Worm (Caenorhabditis elegans): ENCODE measurements around the gene Y41D4A.3.
A peak's percentile ranks its signal among the peaks of the same experiment; 100 is the strongest.

Y41D4A.3 gene

ce11 chrIV:1790677-1791076 lies 37.1 kb downstream of the Y41D4A.3 start:
- TF ChIP-seq lsy-12 (tag; optimal IDR thresholded peaks at IDR 0.05) (no peak), aly-2 (tag; optimal IDR thresholded peaks at IDR 0.05) (no peak), ZK546.5 (tag; optimal IDR thresholded peaks at IDR 0.05) (no peak), elt-2 (tag; optimal IDR thresholded peaks at IDR 0.05) (no peak), nhr-237 (tag; optimal IDR thresholded peaks at IDR 0.05) (no peak), lin-15B (tag; optimal IDR thresholded peaks at IDR 0.05) (no peak), lin-39 (tag; optimal IDR thresholded peaks at IDR 0.05) (no peak), elt-3 (tag; optimal IDR thresholded peaks at IDR 0.05) (no peak)

ce11 chrIV:1791775-1792174 lies 38.2 kb downstream of the Y41D4A.3 start:
- TF ChIP-seq hmg-11 (tag; optimal IDR thresholded peaks at IDR 0.05): no peak
- TF ChIP-seq mml-1 (tag; optimal IDR thresholded peaks at IDR 0.05): no peak
- no peak for TF ChIP-seq elt-1 (tag; optimal IDR thresholded peaks at IDR 0.05)
- no peak for TF ChIP-seq zag-1 (tag; optimal IDR thresholded peaks at IDR 0.05)
- TF ChIP-seq ama-1 (optimal IDR thresholded peaks at IDR 0.05): no peak
- no peak for TF ChIP-seq egl-5 (tag; optimal IDR thresholded peaks at IDR 0.05)
- no peak for TF ChIP-seq ceh-9 (tag; optimal IDR thresholded peaks at IDR 0.05)
- TF ChIP-seq tbx-2 (tag; optimal IDR thresholded peaks at IDR 0.05): no peak
- TF ChIP-seq fkh-10 (GFP tag; optimal IDR thresholded peaks at IDR 0.05): no peak
- no peak for TF ChIP-seq unc-62 (GFP tag; optimal IDR thresholded peaks at IDR 0.05)

- TF ChIP-seq ceh-28 (tag; optimal IDR thresholded peaks at IDR 0.05) (no peak), nhr-237 (tag; optimal IDR thresholded peaks at IDR 0.05) (no peak), nhr-25 (tag; optimal IDR thresholded peaks at IDR 0.05) (no peak), lin-15B (tag; optimal IDR thresholded peaks at IDR 0.05) (no peak), skn-1 (tag; optimal IDR thresholded peaks at IDR 0.05) (no peak), lin-39 (tag; optimal IDR thresholded peaks at IDR 0.05) (no peak), elt-1 (tag; optimal IDR thresholded peaks at IDR 0.05) (no peak), fos-1 (tag; optimal IDR thresholded peaks at IDR 0.05) (no peak), elt-2 (tag; optimal IDR thresholded peaks at IDR 0.05) (no peak), hmg-11 (tag; optimal IDR thresholded peaks at IDR 0.05) (no peak), nhr-28 (tag; optimal IDR thresholded peaks at IDR 0.05) (no peak), nhr-77 (tag; optimal IDR thresholded peaks at IDR 0.05) (no peak), nhr-12 (tag; optimal IDR thresholded peaks at IDR 0.05) (no peak), nfya-1 (tag; optimal IDR thresholded peaks at IDR 0.05; ENCODE audit: insufficient read depth) (no peak), aly-2 (tag; optimal IDR thresholded peaks at IDR 0.05) (no peak), pha-4 (tag; optimal IDR thresholded peaks at IDR 0.05) (no peak), lsy-12 (tag; optimal IDR thresholded peaks at IDR 0.05) (no peak), ztf-4 (tag; optimal IDR thresholded peaks at IDR 0.05) (no peak), ZK546.5 (tag; optimal IDR thresholded peaks at IDR 0.05) (no peak)
Measured at ce11 chrIV:1803882-1804281, 50.3 kb downstream of the Y41D4A.3 start, which contains the start of gene Y38C1BA.1. Gene Y38C1BA.1 (minus strand): TSS chrIV:1803982.

ce11 chrIV:1804613-1805012 lies 51.0 kb downstream of the Y41D4A.3 start:
- TF ChIP-seq lin-39 (tag; optimal IDR thresholded peaks at IDR 0.05) (peak; percentile 52), snpc-4 (tag; optimal IDR thresholded peaks at IDR 0.05) (no peak), aly-2 (tag; optimal IDR thresholded peaks at IDR 0.05) (no peak), egl-5 (tag; optimal IDR thresholded peaks at IDR 0.05) (no peak), jun-1 (tag; optimal IDR thresholded peaks at IDR 0.05) (no peak), hmg-11 (tag; optimal IDR thresholded peaks at IDR 0.05) (peak; percentile 83), ZK546.5 (tag; optimal IDR thresholded peaks at IDR 0.05) (no peak), pha-4 (tag; optimal IDR thresholded peaks at IDR 0.05) (peak; percentile 57), fkh-2 (tag; optimal IDR thresholded peaks at IDR 0.05) (no peak), fkh-10 (GFP tag; optimal IDR thresholded peaks at IDR 0.05) (no peak), nfya-1 (tag; optimal IDR thresholded peaks at IDR 0.05; ENCODE audit: insufficient read depth) (peak; percentile 47), lin-15B (tag; optimal IDR thresholded peaks at IDR 0.05) (no peak)

All from whole organism, L3 larva.